Worm (Caenorhabditis elegans): Measurements from ENCODE around the gene hot-2.

DNA sequence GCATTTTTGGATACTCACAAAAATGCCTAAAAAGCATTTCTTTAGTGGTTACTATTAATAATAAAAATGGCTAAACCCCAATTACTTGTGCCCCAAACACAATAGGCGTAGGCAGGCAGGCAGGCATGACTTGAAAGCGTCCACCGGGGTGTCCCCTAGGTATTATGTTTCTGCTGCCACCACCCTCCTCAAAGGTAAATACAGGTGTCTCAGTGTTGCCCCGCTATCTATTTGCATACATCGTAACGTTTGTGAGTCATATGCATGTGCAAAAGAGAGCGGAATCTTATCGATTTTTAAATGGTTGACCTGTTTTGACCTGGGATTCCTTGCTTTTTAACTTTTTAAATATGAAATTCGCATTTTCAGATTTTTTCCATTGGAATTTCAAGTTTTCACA lies 21.3 kb upstream of the hot-2 start:
- TF ChIP-seq ceh-8 (GFP tag; optimal IDR thresholded peaks at IDR 0.05) = no peak
- TF ChIP-seq F16B12.6 (tag; optimal IDR thresholded peaks at IDR 0.05) = no peak
- no peak for TF ChIP-seq pqm-1 (tag; optimal IDR thresholded peaks at IDR 0.05)
